Fruit fly (Drosophila melanogaster) whole organism: ENCODE data around the gene ND-ASHI.

Experiments used
- CG8478 ChIP-seq: fragments of >200 bp; optimal IDR thresholded peaks from 2 replicates; lab custom pipeline; 2018; ENCODE audit warnings: inconsistent platforms
- Dll ChIP-seq: fragments of >200 bp; optimal IDR thresholded peaks from 2 replicates; lab custom pipeline; 2017
- EcR ChIP-seq, 2 experiments: fragments of >200 bp; optimal IDR thresholded peaks; 2 replicates each; lab custom pipeline; 2017; ENCODE audit warnings: missing biosample characterization in 2 of 2, missing genetic modification characterization in 2 of 2, missing genetic modification reagents in 2 of 2
- pan ChIP-seq: fragments of >200 bp; optimal IDR thresholded peaks from 2 replicates; lab custom pipeline; 2017
- psq ChIP-seq: fragments of >200 bp; optimal IDR thresholded peaks from 2 replicates; lab custom pipeline; 2017
- usp ChIP-seq: fragments of >200 bp; optimal IDR thresholded peaks from 2 replicates; lab custom pipeline; 2017; ENCODE audit warnings: missing biosample characterization, missing genetic modification characterization, mixed read lengths

dm6 chrX:6708138-6708537 lies 29.2 kb upstream of the ND-ASHI start:
- TF ChIP-seq CG8478 (lab: Kevin White, UChicago) (no peak), pan (lab: Kevin White, UChicago) (no peak), usp (no peak), Dll (lab: Kevin White, UChicago) (no peak), psq (lab: Kevin White, UChicago) (no peak), EcR (GFP tag; optimal IDR thresholded peaks at IDR 0.05; lab: Kevin White, UChicago) (peak in 1 of 2 experiments; percentile 76)
